Worm (Caenorhabditis elegans): ENCODE data around the gene epac-1.
A peak's percentile ranks its signal among the peaks of the same experiment; 100 is the strongest.

- TF ChIP-seq elt-4 (tag; optimal IDR thresholded peaks at IDR 0.05) = no peak
- TF ChIP-seq ceh-2 (tag; optimal IDR thresholded peaks at IDR 0.05) = no peak
- TF ChIP-seq unc-86 (tag; optimal IDR thresholded peaks at IDR 0.05) = no peak
- no peak for TF ChIP-seq sdc-2 (tag; optimal IDR thresholded peaks at IDR 0.05)
- TF ChIP-seq F13H6.1 (tag; optimal IDR thresholded peaks at IDR 0.05) = peak; percentile 21
- TF ChIP-seq fkh-10 (GFP tag; optimal IDR thresholded peaks at IDR 0.05) = no peak
- no peak for TF ChIP-seq fax-1 (tag; optimal IDR thresholded peaks at IDR 0.05)
- no peak for TF ChIP-seq dmd-4 (tag; optimal IDR thresholded peaks at IDR 0.05; ENCODE audit: borderline replicate concordance)
- no peak for TF ChIP-seq sox-2 (GFP tag; IDR thresholded peaks at IDR 0.05)
- TF ChIP-seq K02D7.2 (tag; optimal IDR thresholded peaks at IDR 0.05) = no peak
- no peak for TF ChIP-seq madf-2 (tag; optimal IDR thresholded peaks at IDR 0.05)
- no peak for TF ChIP-seq tbx-7 (tag; optimal IDR thresholded peaks at IDR 0.05)
These were observed 27.7 kb downstream of the epac-1 start, which contains the start of gene cts-1 for ce11 chrIII:10216585-10217278.

Measured in whole organism, late embryonic.